Fruit fly (Drosophila melanogaster): ENCODE data around the gene RnrL.

RnrL gene

dm6 chr2L:10333091-10333991, 5.6 kb upstream of the RnrL start, which contains the start of gene GATAd (continued):
- TF ChIP-seq tll (GFP tag; optimal IDR thresholded peaks at IDR 0.05) (no peak), Poxn (GFP tag; IDR thresholded peaks at IDR 0.05) (no peak), CG8359 (GFP tag; optimal IDR thresholded peaks at IDR 0.05; ENCODE audit: borderline replicate concordance) (no peak), D19B (GFP tag; optimal IDR thresholded peaks at IDR 0.05) (no peak), Ada2b (GFP tag; IDR thresholded peaks at IDR 0.05) (no peak), ato (GFP tag; IDR thresholded peaks at IDR 0.05; ENCODE audit: partially characterized antibody) (no peak), CG8765 (GFP tag; IDR thresholded peaks at IDR 0.05) (no peak), CG31388 (GFP tag; optimal IDR thresholded peaks at IDR 0.05) (no peak), Usf (GFP tag; optimal IDR thresholded peaks at IDR 0.05) (no peak), CG7357 (GFP tag; IDR thresholded peaks at IDR 0.05) (no peak), CG12659 (GFP tag; optimal IDR thresholded peaks at IDR 0.05) (peak; percentile 65), CG9797 (GFP tag; optimal IDR thresholded peaks at IDR 0.05) (peak; percentile 52), CG17361 (GFP tag; IDR thresholded peaks at IDR 0.05) (0 out of 3 replicates have a peak, but pooled peaks have one; percentile 5), Ravus (GFP tag; IDR thresholded peaks at IDR 0.05) (no peak), Dek (tag; optimal IDR thresholded peaks at IDR 0.05) (peak; percentile 15), CG11696 (GFP tag; IDR thresholded peaks at IDR 0.05) (no peak), CG6175 (GFP tag; IDR thresholded peaks at IDR 0.05) (no peak), Med (GFP tag) (peak; percentile 60), Elba2 (GFP tag; optimal IDR thresholded peaks at IDR 0.05) (no peak), Antp (GFP tag; optimal IDR thresholded peaks at IDR 0.05) (no peak), CTCF (GFP tag; optimal IDR thresholded peaks at IDR 0.05) (peak; percentile 1), gt (GFP tag; IDR thresholded peaks at IDR 0.05) (no peak), sqz (GFP tag; optimal IDR thresholded peaks at IDR 0.05) (no peak), Myb (GFP tag; optimal IDR thresholded peaks at IDR 0.05) (peak; percentile 30), CG10321 (GFP tag; IDR thresholded peaks at IDR 0.05) (no peak), CG17385 (GFP tag; optimal IDR thresholded peaks at IDR 0.05) (no peak), nom (GFP tag; optimal IDR thresholded peaks at IDR 0.05) (no peak), Ptx1 (GFP tag; IDR thresholded peaks at IDR 0.05) (no peak), CG8388 (GFP tag; optimal IDR thresholded peaks at IDR 0.05) (no peak), danr (GFP tag; IDR thresholded peaks at IDR 0.05) (no peak), p53 (GFP tag; optimal IDR thresholded peaks at IDR 0.05) (no peak), CG2875 (GFP tag; optimal IDR thresholded peaks at IDR 0.05) (no peak), chif (GFP tag; optimal IDR thresholded peaks at IDR 0.05) (no peak), gsb-n (tag; optimal IDR thresholded peaks at IDR 0.05) (no peak), CG15269 (tag; optimal IDR thresholded peaks at IDR 0.05) (peak; percentile 0), MBD-R2 (GFP tag; IDR thresholded peaks at IDR 0.05) (peak; percentile 19; the same call in 1 of the 2 replicates), CG2116 (GFP tag; optimal IDR thresholded peaks at IDR 0.05) (peak; percentile 25), unpg (GFP tag; optimal IDR thresholded peaks at IDR 0.05) (no peak), Atf-2 (GFP tag; optimal IDR thresholded peaks at IDR 0.05) (no peak), ara (GFP tag; IDR thresholded peaks at IDR 0.05) (no peak), CG7745 (tag; optimal IDR thresholded peaks at IDR 0.05) (no peak), lola (GFP tag; optimal IDR thresholded peaks at IDR 0.05) (no peak), cg (GFP tag; optimal IDR thresholded peaks at IDR 0.05) (no peak), wor (GFP tag; IDR thresholded peaks at IDR 0.05) (no peak), pum (GFP tag; optimal IDR thresholded peaks at IDR 0.05) (no peak), Pdp1 (GFP tag; optimal IDR thresholded peaks at IDR 0.05) (peak in 1 of 2 experiments; percentile 2), btn (GFP tag; optimal IDR thresholded peaks at IDR 0.05) (no peak), CG10267 (tag; optimal IDR thresholded peaks at IDR 0.05) (peak; percentile 33), row (GFP tag; IDR thresholded peaks at IDR 0.05) (peak; percentile 63; the same call in 2 of the 3 replicates)

Data from whole organism, embryonic.